Worm (Caenorhabditis elegans): ENCODE data around the gene rpn-13.

Gene rpn-13

ce11 chrIII:6374947-6375415, 33.3 kb upstream of the rpn-13 start, which contains the start of the genes rps-13 and nfx-1 (continued):
- TF ChIP-seq ceh-31 (tag; optimal IDR thresholded peaks at IDR 0.05) (peak; percentile 61), ref-2 (tag; optimal IDR thresholded peaks at IDR 0.05) (peak; percentile 35), unc-42 (tag; optimal IDR thresholded peaks at IDR 0.05) (peak; percentile 38), nfya-1 (tag; optimal IDR thresholded peaks at IDR 0.05) (peak; percentile 93), zip-5 (tag; optimal IDR thresholded peaks at IDR 0.05) (no peak)

ce11 chrIII:6373850-6374474, 32.2 kb upstream of the rpn-13 start:
- TF ChIP-seq C38D4.7 (GFP tag; optimal IDR thresholded peaks at IDR 0.05) (no peak), F13H6.1 (tag; optimal IDR thresholded peaks at IDR 0.05) (no peak), dmd-4 (tag; optimal IDR thresholded peaks at IDR 0.05; ENCODE audit: borderline replicate concordance) (no peak), ceh-2 (tag; optimal IDR thresholded peaks at IDR 0.05) (no peak), hlh-15 (tag; optimal IDR thresholded peaks at IDR 0.05) (no peak), nhr-232 (tag; optimal IDR thresholded peaks at IDR 0.05) (no peak), ceh-6 (GFP tag; optimal IDR thresholded peaks at IDR 0.05) (no peak), ama-1 (optimal IDR thresholded peaks at IDR 0.05) (peak; percentile 17)

- TF ChIP-seq ref-2 (tag; optimal IDR thresholded peaks at IDR 0.05) (no peak), K02D7.2 (tag; optimal IDR thresholded peaks at IDR 0.05) (no peak), ahr-1 (tag; optimal IDR thresholded peaks at IDR 0.05) (no peak), hlh-6 (tag; optimal IDR thresholded peaks at IDR 0.05) (no peak), ceh-22 (tag; optimal IDR thresholded peaks at IDR 0.05) (no peak), tbx-2 (tag; optimal IDR thresholded peaks at IDR 0.05) (no peak), madf-2 (tag; optimal IDR thresholded peaks at IDR 0.05) (no peak), eyg-1 (tag; optimal IDR thresholded peaks at IDR 0.05) (no peak), C38D4.7 (GFP tag; optimal IDR thresholded peaks at IDR 0.05) (no peak), unc-55 (GFP tag; optimal IDR thresholded peaks at IDR 0.05) (no peak), dve-1 (tag; optimal IDR thresholded peaks at IDR 0.05) (no peak), pag-3 (tag; optimal IDR thresholded peaks at IDR 0.05; ENCODE audit: borderline replicate concordance) (no peak), nhr-232 (tag; optimal IDR thresholded peaks at IDR 0.05) (no peak), K09A11.1 (tag; optimal IDR thresholded peaks at IDR 0.05; ENCODE audit: insufficient read depth) (no peak), ceh-31 (tag; optimal IDR thresholded peaks at IDR 0.05) (no peak)
Observed at ce11 chrIII:6368524-6368923, 26.8 kb upstream of the rpn-13 start.

- TF ChIP-seq ceh-2 (tag; optimal IDR thresholded peaks at IDR 0.05) (peak; percentile 10), ceh-18 (tag; optimal IDR thresholded peaks at IDR 0.05) (no peak), C08G9.2 (tag; optimal IDR thresholded peaks at IDR 0.05) (peak; percentile 38), ceh-31 (tag; optimal IDR thresholded peaks at IDR 0.05) (peak; percentile 51), K02D7.2 (tag; optimal IDR thresholded peaks at IDR 0.05) (no peak), eyg-1 (tag; optimal IDR thresholded peaks at IDR 0.05) (no peak), ahr-1 (tag; optimal IDR thresholded peaks at IDR 0.05) (no peak), che-1 (tag; optimal IDR thresholded peaks at IDR 0.05) (no peak), tbx-2 (tag; optimal IDR thresholded peaks at IDR 0.05) (peak; percentile 51), C38D4.7 (GFP tag; optimal IDR thresholded peaks at IDR 0.05) (no peak), hlh-30 (tag; optimal IDR thresholded peaks at IDR 0.05; ENCODE audit: insufficient read depth) (no peak)
Observed at ce11 chrIII:6367712-6368111, 26.0 kb upstream of the rpn-13 start, which contains the start of the genes C56G2.15 and thoc-2. TSS of gene C56G2.15 (minus strand) at chrIII:6367899. TSS of gene thoc-2 (plus strand) at chrIII:6368042.

ce11 chrIII:6364395-6364794, 22.7 kb upstream of the rpn-13 start:
- TF ChIP-seq ceh-19 (GFP tag; optimal IDR thresholded peaks at IDR 0.05) (no peak), ceh-18 (tag; optimal IDR thresholded peaks at IDR 0.05) (peak; percentile 21)

ce11 chrIII:6362323-6362922, 20.7 kb upstream of the rpn-13 start:
- no peak for TF ChIP-seq pat-9 (tag; optimal IDR thresholded peaks at IDR 0.05)
- TF ChIP-seq pha-2 (tag; optimal IDR thresholded peaks at IDR 0.05) = no peak
- TF ChIP-seq K02D7.2 (tag; optimal IDR thresholded peaks at IDR 0.05) = no peak
- TF ChIP-seq pros-1 (tag; optimal IDR thresholded peaks at IDR 0.05) = no peak
- peak; percentile 5 for TF ChIP-seq tbx-2 (tag; optimal IDR thresholded peaks at IDR 0.05)
- TF ChIP-seq C08G9.2 (tag; optimal IDR thresholded peaks at IDR 0.05) = no peak
- TF ChIP-seq ceh-2 (tag; optimal IDR thresholded peaks at IDR 0.05) = no peak
- TF ChIP-seq ceh-48 (tag; optimal IDR thresholded peaks at IDR 0.05) = no peak
- TF ChIP-seq rnt-1 (tag; optimal IDR thresholded peaks at IDR 0.05) = peak; percentile 27
- no peak for TF ChIP-seq pag-3 (tag; optimal IDR thresholded peaks at IDR 0.05; ENCODE audit: borderline replicate concordance)
- no peak for TF ChIP-seq nfya-1 (tag; optimal IDR thresholded peaks at IDR 0.05)
- no peak for TF ChIP-seq lin-11 (tag; optimal IDR thresholded peaks at IDR 0.05)
- peak; percentile 57 for TF ChIP-seq ceh-18 (tag; optimal IDR thresholded peaks at IDR 0.05)
- TF ChIP-seq lim-6 (tag; optimal IDR thresholded peaks at IDR 0.05) = no peak
- no peak for TF ChIP-seq tbx-7 (tag; optimal IDR thresholded peaks at IDR 0.05)
- TF ChIP-seq nhr-11 (tag; optimal IDR thresholded peaks at IDR 0.05) = no peak
- TF ChIP-seq ztf-16 (tag; optimal IDR thresholded peaks at IDR 0.05) = no peak

Measured in whole organism, late embryonic.